Worm (Caenorhabditis elegans) whole organism, L4/young adult: ENCODE results near the gene lam-2.

Source experiments
- dao-5 ChIP-seq: sonication (generic microtip); optimal IDR thresholded peaks from 2 replicates; lab custom pipeline; 2016; ENCODE audit warnings: missing genotype, missing genetic modification characterization, moderate library complexity, missing compliant biosample characterization
- him-1 ChIP-seq: sonication (generic microtip); optimal IDR thresholded peaks from 2 replicates; lab custom pipeline; 2016; ENCODE audit warnings: missing genotype, missing genetic modification reagents, missing genetic modification characterization, missing compliant biosample characterization

ce11 chrX:7193894-7194614, 43.0 kb upstream of the lam-2 start, which contains the start of gene dnj-7:
- TF ChIP-seq dao-5 (tag; lab: Kevin White, UChicago) (no peak), him-1 (no peak)
